Worm (Caenorhabditis elegans): ENCODE measurements around the gene F13B6.3.

Gene F13B6.3

ce11 chrIV:7465857-7466256 is at the start of gene F13B6.3:
TSS of gene F13B6.3 (minus strand) at chrIV:7465957.
- no peak for TF ChIP-seq ztf-29 (GFP tag; IDR thresholded peaks at IDR 0.05)
- TF ChIP-seq flt-1 (GFP tag; IDR thresholded peaks at IDR 0.05): no peak
- no peak for TF ChIP-seq T22C8.4 (GFP tag; IDR thresholded peaks at IDR 0.05)
- no peak for TF ChIP-seq ref-1 (GFP tag; conservative IDR thresholded peaks at IDR 0.05)
- no peak for TF ChIP-seq cog-1 (tag; optimal IDR thresholded peaks at IDR 0.05)
- no peak for TF ChIP-seq ztf-23 (GFP tag; IDR thresholded peaks at IDR 0.05)
- no peak for TF ChIP-seq tab-1 (GFP tag; IDR thresholded peaks at IDR 0.05)
- TF ChIP-seq klf-2 (GFP tag; conservative IDR thresholded peaks at IDR 0.05): no peak
- no peak for TF ChIP-seq med-1 (GFP tag; optimal IDR thresholded peaks at IDR 0.05; ENCODE audit: insufficient read depth)

- no peak for TF ChIP-seq cog-1 (tag; optimal IDR thresholded peaks at IDR 0.05)
- no peak for TF ChIP-seq tab-1 (GFP tag; IDR thresholded peaks at IDR 0.05)
- no peak for TF ChIP-seq klf-2 (GFP tag; conservative IDR thresholded peaks at IDR 0.05)
- TF ChIP-seq med-1 (GFP tag; optimal IDR thresholded peaks at IDR 0.05; ENCODE audit: insufficient read depth): no peak
- TF ChIP-seq ztf-23 (GFP tag; IDR thresholded peaks at IDR 0.05): no peak
- TF ChIP-seq ztf-29 (GFP tag; IDR thresholded peaks at IDR 0.05): no peak
- TF ChIP-seq ref-1 (GFP tag; conservative IDR thresholded peaks at IDR 0.05): no peak
- TF ChIP-seq flt-1 (GFP tag; IDR thresholded peaks at IDR 0.05): no peak
- no peak for TF ChIP-seq T22C8.4 (GFP tag; IDR thresholded peaks at IDR 0.05)
Observed at ce11 chrIV:7512617-7513233, 47.0 kb upstream of the F13B6.3 start, which contains the start of the genes plc-4 and R05G6.4. TSS of gene plc-4 (minus strand) at chrIV:7512667. TSS of gene R05G6.4 (plus strand) at chrIV:7513233.

DNA sequence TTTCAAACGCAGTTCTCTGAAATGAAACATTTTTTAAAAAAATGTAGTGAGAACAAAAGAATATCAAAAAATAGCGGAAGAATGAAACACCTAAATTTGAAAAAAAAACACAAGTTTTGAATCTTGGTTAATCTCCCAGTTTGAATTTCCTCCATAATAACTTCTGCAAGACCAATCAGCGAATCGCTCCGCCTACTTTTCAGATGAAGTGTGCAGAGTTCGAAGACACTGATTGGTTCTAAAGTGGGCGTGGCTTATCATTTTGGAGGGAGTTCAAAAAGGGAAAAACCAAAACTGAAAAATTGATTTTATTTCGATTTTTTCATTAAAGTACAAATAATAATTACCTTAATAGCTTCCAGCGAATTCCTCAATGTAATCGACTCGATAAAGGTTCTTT is 45.1 kb upstream of the F13B6.3 start:
- TF ChIP-seq klf-2 (GFP tag; conservative IDR thresholded peaks at IDR 0.05) (no peak), ztf-23 (GFP tag; IDR thresholded peaks at IDR 0.05) (no peak), ztf-29 (GFP tag; IDR thresholded peaks at IDR 0.05) (no peak), T22C8.4 (GFP tag; IDR thresholded peaks at IDR 0.05) (no peak), ref-1 (GFP tag; conservative IDR thresholded peaks at IDR 0.05) (no peak), flt-1 (GFP tag; IDR thresholded peaks at IDR 0.05) (no peak), cog-1 (tag; optimal IDR thresholded peaks at IDR 0.05) (no peak)

ce11 chrIV:7508850-7509249 is 43.1 kb upstream of the F13B6.3 start:
- TF ChIP-seq flt-1 (GFP tag; IDR thresholded peaks at IDR 0.05): no peak
- no peak for TF ChIP-seq ztf-23 (GFP tag; IDR thresholded peaks at IDR 0.05)

DNA sequence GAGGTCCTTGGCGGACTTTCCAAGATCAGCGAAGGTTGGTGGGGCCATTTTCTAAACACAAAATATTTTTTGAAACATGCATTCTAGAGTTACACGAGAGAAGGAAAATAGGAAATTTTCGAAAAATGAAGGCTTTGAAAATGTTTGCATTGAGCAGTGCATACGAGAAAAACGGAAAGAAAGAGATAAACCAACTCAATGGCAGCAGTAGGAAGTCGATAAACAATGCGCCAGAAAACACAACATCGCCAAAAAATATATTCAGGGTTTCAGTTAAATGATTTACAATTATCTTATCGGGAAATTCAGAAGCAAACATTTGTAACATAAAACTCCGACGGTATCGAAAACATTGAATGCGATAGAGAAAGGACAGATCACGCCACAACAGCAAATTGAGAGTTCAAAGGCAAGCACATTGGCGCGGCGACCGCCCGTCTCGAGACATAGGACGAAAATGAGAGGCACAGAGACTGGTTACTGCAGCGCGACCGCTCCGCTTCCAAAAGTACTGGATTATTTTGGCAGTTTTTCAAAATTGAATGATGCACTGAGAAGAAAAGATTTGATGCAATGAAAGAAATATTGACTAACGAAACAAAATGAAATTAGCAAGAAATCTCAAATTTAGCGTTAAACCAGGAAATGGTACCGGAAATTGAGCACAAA is 42.2 kb upstream of the F13B6.3 start, which contains the start of the genes vdac-1 and R05G6.5:
Gene vdac-1 (minus strand): TSS at position 51 of the 669 bp plus-strand sequence.
Gene R05G6.5 (plus strand): TSS at position 527 of the 669 bp plus-strand sequence.
- TF ChIP-seq flt-1 (GFP tag; IDR thresholded peaks at IDR 0.05): 0 out of 2 replicates have a peak, but pooled peaks have one; percentile 54
- TF ChIP-seq ztf-29 (GFP tag; IDR thresholded peaks at IDR 0.05): no peak
- TF ChIP-seq ref-1 (GFP tag; conservative IDR thresholded peaks at IDR 0.05): no peak
- no peak for TF ChIP-seq med-1 (GFP tag; optimal IDR thresholded peaks at IDR 0.05; ENCODE audit: insufficient read depth)
- TF ChIP-seq cog-1 (tag; optimal IDR thresholded peaks at IDR 0.05): no peak

DNA sequence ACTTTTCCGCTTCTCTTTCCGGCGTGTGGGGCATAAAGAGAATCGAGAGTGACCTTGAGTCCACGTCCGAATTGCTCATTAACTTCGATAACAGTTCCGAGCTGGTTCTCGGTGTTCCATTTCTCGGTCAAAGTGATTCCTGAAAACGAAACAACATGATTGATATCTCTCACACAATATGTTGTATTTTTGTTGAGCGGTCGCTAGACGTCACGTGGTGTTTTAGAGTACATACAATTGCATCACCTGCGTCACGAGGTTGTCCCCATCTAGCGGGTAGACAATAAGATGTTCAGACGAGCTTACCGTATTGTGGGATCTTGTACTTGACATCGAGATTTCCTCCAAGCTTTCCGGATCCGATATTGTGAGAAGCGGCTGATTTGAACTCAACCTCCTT is 41.5 kb upstream of the F13B6.3 start:
- TF ChIP-seq med-1 (GFP tag; optimal IDR thresholded peaks at IDR 0.05; ENCODE audit: insufficient read depth) (no peak), tab-1 (GFP tag; IDR thresholded peaks at IDR 0.05) (no peak), ztf-23 (GFP tag; IDR thresholded peaks at IDR 0.05) (no peak), T22C8.4 (GFP tag; IDR thresholded peaks at IDR 0.05) (no peak), klf-2 (GFP tag; conservative IDR thresholded peaks at IDR 0.05) (no peak), cog-1 (tag; optimal IDR thresholded peaks at IDR 0.05) (no peak), ztf-29 (GFP tag; IDR thresholded peaks at IDR 0.05) (no peak), ref-1 (GFP tag; conservative IDR thresholded peaks at IDR 0.05) (no peak), flt-1 (GFP tag; IDR thresholded peaks at IDR 0.05) (no peak)

DNA sequence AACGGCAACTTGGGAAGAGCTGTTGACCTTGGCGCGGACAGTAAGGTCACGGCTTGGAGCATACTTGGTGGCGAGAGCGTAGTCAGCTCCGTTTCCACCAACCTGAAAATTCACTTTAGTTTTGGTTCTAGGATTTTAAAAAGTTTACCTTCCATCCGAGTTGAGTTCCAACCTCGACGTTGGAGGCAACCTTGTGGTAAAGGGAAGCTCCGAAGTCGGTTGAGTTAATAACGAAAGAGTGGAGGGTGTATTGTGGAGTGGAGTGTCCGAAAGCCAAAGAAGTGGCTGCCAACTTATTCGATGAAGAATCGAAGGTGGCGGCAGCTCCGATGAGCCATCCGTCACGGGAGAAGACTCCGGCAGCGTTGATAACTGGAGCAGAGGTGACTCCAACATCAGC is 41.0 kb upstream of the F13B6.3 start:
- TF ChIP-seq tab-1 (GFP tag; IDR thresholded peaks at IDR 0.05): no peak
- TF ChIP-seq ref-1 (GFP tag; conservative IDR thresholded peaks at IDR 0.05): no peak
- no peak for TF ChIP-seq ztf-23 (GFP tag; IDR thresholded peaks at IDR 0.05)
- TF ChIP-seq klf-2 (GFP tag; conservative IDR thresholded peaks at IDR 0.05): no peak
- TF ChIP-seq ztf-29 (GFP tag; IDR thresholded peaks at IDR 0.05): no peak
- no peak for TF ChIP-seq T22C8.4 (GFP tag; IDR thresholded peaks at IDR 0.05)
- no peak for TF ChIP-seq flt-1 (GFP tag; IDR thresholded peaks at IDR 0.05)
- TF ChIP-seq cog-1 (tag; optimal IDR thresholded peaks at IDR 0.05): no peak
- no peak for TF ChIP-seq med-1 (GFP tag; optimal IDR thresholded peaks at IDR 0.05; ENCODE audit: insufficient read depth)

DNA sequence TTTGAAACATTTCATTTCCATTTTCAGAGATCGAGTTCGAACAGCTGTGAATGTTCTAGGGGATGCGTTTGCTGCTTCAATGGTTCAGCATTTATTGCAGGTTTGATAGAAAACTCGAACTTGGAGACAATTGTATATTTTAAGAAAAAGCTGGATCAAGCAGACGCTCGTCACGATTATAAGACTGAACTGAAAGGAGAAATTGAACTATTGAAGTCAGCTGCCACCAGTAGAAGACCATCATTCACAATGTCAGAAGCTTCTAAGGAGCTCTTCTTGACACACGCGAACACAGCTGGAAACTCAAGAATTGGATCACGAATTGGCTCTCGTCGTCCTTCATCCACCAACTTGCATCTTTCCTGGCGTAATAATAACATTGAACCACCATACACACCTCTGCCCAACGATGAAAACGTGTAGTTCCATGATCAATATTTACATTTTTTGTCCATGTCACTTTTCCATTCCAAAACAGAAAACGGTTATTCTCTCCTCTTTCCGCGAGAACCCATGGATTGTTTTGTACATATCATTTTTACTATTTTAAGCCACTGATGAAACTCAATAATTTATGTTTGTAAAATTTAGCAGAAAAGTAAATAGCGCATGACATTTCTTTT is 40.2 kb upstream of the F13B6.3 start:
- TF ChIP-seq flt-1 (GFP tag; IDR thresholded peaks at IDR 0.05) (no peak), tab-1 (GFP tag; IDR thresholded peaks at IDR 0.05) (no peak), med-1 (GFP tag; optimal IDR thresholded peaks at IDR 0.05; ENCODE audit: insufficient read depth) (no peak), T22C8.4 (GFP tag; IDR thresholded peaks at IDR 0.05) (no peak)

- TF ChIP-seq ztf-23 (GFP tag; IDR thresholded peaks at IDR 0.05): no peak
- no peak for TF ChIP-seq klf-2 (GFP tag; conservative IDR thresholded peaks at IDR 0.05)
- no peak for TF ChIP-seq ztf-29 (GFP tag; IDR thresholded peaks at IDR 0.05)
- TF ChIP-seq tab-1 (GFP tag; IDR thresholded peaks at IDR 0.05): no peak
- TF ChIP-seq med-1 (GFP tag; optimal IDR thresholded peaks at IDR 0.05; ENCODE audit: insufficient read depth): no peak
- TF ChIP-seq flt-1 (GFP tag; IDR thresholded peaks at IDR 0.05): no peak
- TF ChIP-seq cog-1 (tag; optimal IDR thresholded peaks at IDR 0.05): no peak
- TF ChIP-seq T22C8.4 (GFP tag; IDR thresholded peaks at IDR 0.05): no peak
- no peak for TF ChIP-seq ref-1 (GFP tag; conservative IDR thresholded peaks at IDR 0.05)
Observed at ce11 chrIV:7503322-7503721, 37.6 kb upstream of the F13B6.3 start, which contains the start of gene glt-6. TSS of gene glt-6 (plus strand) at chrIV:7503622.

Data from whole organism, midembryonic.